Worm (Caenorhabditis elegans) whole organism, L4/young adult: Measurements from ENCODE around the gene drl-1.

ENCODE experiments used
- W03F9.2 ChIP-seq: fragments of 150-350 bp; optimal IDR thresholded peaks from 2 replicates; lab custom pipeline; 2014; ENCODE audit warnings: missing biosample characterization, missing genetic modification characterization
- dao-5 ChIP-seq: sonication (generic microtip); optimal IDR thresholded peaks from 2 replicates; lab custom pipeline; 2016; ENCODE audit warnings: missing genotype, missing genetic modification characterization, moderate library complexity, missing compliant biosample characterization
- him-1 ChIP-seq: sonication (generic microtip); optimal IDR thresholded peaks from 2 replicates; lab custom pipeline; 2016; ENCODE audit warnings: missing genotype, missing genetic modification reagents, missing genetic modification characterization, missing compliant biosample characterization

Gene drl-1

ce11 chrIV:378367-378766 is 53.5 kb downstream of the drl-1 start:
- no peak for TF ChIP-seq dao-5 (tag; lab: Kevin White, UChicago)
- no peak for TF ChIP-seq W03F9.2 (tag; lab: Kevin White, UChicago)
- TF ChIP-seq him-1 (tag; lab: Kevin White, UChicago): no peak

ce11 chrIV:378838-379237 is 54.0 kb downstream of the drl-1 start:
- TF ChIP-seq him-1 (tag; lab: Kevin White, UChicago) (no peak), dao-5 (tag; lab: Kevin White, UChicago) (no peak), W03F9.2 (tag; lab: Kevin White, UChicago) (no peak)

- TF ChIP-seq dao-5 (tag; lab: Kevin White, UChicago) (no peak), W03F9.2 (tag; lab: Kevin White, UChicago) (no peak), him-1 (tag; lab: Kevin White, UChicago) (no peak)
Measured at ce11 chrIV:379605-380004, 54.7 kb downstream of the drl-1 start.
